Fruit fly (Drosophila melanogaster) whole organism, wandering third instar larva: ENCODE results near the gene Anp.

Experiments used
- Abd-B ChIP-seq: fragments of >200 bp; optimal IDR thresholded peaks from 2 replicates; lab custom pipeline; 2017; ENCODE audit warnings: missing biosample characterization, missing genetic modification characterization
- CG32264 ChIP-seq: fragments of 200-800 bp; sonication (Bioruptor generic); optimal IDR thresholded peaks from 2 replicates; lab custom pipeline; 2016; ENCODE audit warnings: missing biosample characterization, missing genetic modification characterization
- CG9705 ChIP-seq: fragments of 200-800 bp; sonication (Bioruptor generic); optimal IDR thresholded peaks from 2 replicates; lab custom pipeline; 2018; ENCODE audit warnings: missing biosample characterization, mild to moderate bottlenecking, missing genetic modification characterization
- CrebA ChIP-seq: fragments of 200-800 bp; sonication (Bioruptor generic); optimal IDR thresholded peaks from 2 replicates; lab custom pipeline; 2016; ENCODE audit warnings: missing biosample characterization, mild to moderate bottlenecking, missing genetic modification characterization, borderline replicate concordance
- Dfd ChIP-seq: fragments of >200 bp; optimal IDR thresholded peaks from 2 replicates; lab custom pipeline; 2017; ENCODE audit warnings: missing biosample characterization, missing genetic modification characterization
- Dif ChIP-seq: fragments of 200-275, 200-300 bp; sonication (Bioruptor generic); optimal IDR thresholded peaks from 2 replicates; lab custom pipeline; 2018; ENCODE audit warnings: missing biosample characterization, missing genetic modification characterization; ENCODE audit not compliant: partially characterized antibody
- GATAd ChIP-seq: sonication (Bioruptor generic); optimal IDR thresholded peaks from 2 replicates; lab custom pipeline; 2016; ENCODE audit warnings: missing biosample characterization, missing genetic modification characterization
- HLH106 ChIP-seq: fragments of 200-800 bp; optimal IDR thresholded peaks from 3 replicates; lab custom pipeline; 2019; ENCODE audit warnings: missing biosample characterization, mild to moderate bottlenecking, missing genetic modification characterization, moderate library complexity
- Hnf4 ChIP-seq: fragments of 200-800 bp; sonication (Bioruptor generic); optimal IDR thresholded peaks from 2 replicates; lab custom pipeline; 2016; ENCODE audit warnings: missing biosample characterization, mild to moderate bottlenecking, missing genetic modification characterization
- Hr78 ChIP-seq: fragments of >200 bp; optimal IDR thresholded peaks from 2 replicates; lab custom pipeline; 2017; ENCODE audit warnings: missing biosample characterization, missing genetic modification characterization
- Hr83 ChIP-seq: fragments of 200-300 bp; sonication (Bioruptor generic); optimal IDR thresholded peaks from 2 replicates; lab custom pipeline; 2016; ENCODE audit warnings: missing biosample characterization, mild to moderate bottlenecking, missing genetic modification characterization, moderate library complexity; ENCODE audit not compliant: poor library complexity, severe bottlenecking
- Jra ChIP-seq: sonication (Bioruptor generic); optimal IDR thresholded peaks from 2 replicates; lab custom pipeline; 2016; ENCODE audit warnings: missing biosample characterization, missing genetic modification characterization
- Mio ChIP-seq: sonication (Bioruptor generic); optimal IDR thresholded peaks from 2 replicates; lab custom pipeline; 2016; ENCODE audit warnings: missing biosample characterization, missing genetic modification characterization
- Myc ChIP-seq: fragments of >200 bp; optimal IDR thresholded peaks from 2 replicates; lab custom pipeline; 2017
- N ChIP-seq: fragments of >200 bp; optimal IDR thresholded peaks from 2 replicates; lab custom pipeline; 2018; ENCODE audit warnings: missing biosample characterization, missing external identifiers, missing genetic modification characterization
- OdsH ChIP-seq: fragments of 200-800 bp; sonication (Bioruptor generic); optimal IDR thresholded peaks from 2 replicates; lab custom pipeline; 2016; ENCODE audit warnings: missing biosample characterization, mild to moderate bottlenecking, missing genetic modification characterization
- Rel ChIP-seq, 2 experiments: fragments of 200-800 bp; sonication (Bioruptor generic) in 1 of 2; optimal IDR thresholded peaks; 2 replicates in 1 of 2; 3 replicates in 1 of 2; lab custom pipeline; 2016 to 2019; ENCODE audit warnings: mild to moderate bottlenecking in 2 of 2, missing biosample characterization in 2 of 2, missing genetic modification characterization in 2 of 2, moderate library complexity in 1 of 2
- Sp1 ChIP-seq: fragments of 200-800 bp; sonication (Bioruptor generic); optimal IDR thresholded peaks from 3 replicates; lab custom pipeline; 2019; ENCODE audit warnings: missing biosample characterization, mild to moderate bottlenecking, missing genetic modification characterization, moderate library complexity
- Vsx2 ChIP-seq: fragments of 200-300, 225-300 bp; sonication (Bioruptor generic); optimal IDR thresholded peaks from 2 replicates; lab custom pipeline; 2018; ENCODE audit warnings: missing biosample characterization, missing genetic modification characterization; ENCODE audit not compliant: partially characterized antibody
- br ChIP-seq: fragments of 200-800 bp; sonication (Bioruptor generic); optimal IDR thresholded peaks from 2 replicates; lab custom pipeline; 2016; ENCODE audit warnings: missing biosample characterization, missing genetic modification characterization
- brk ChIP-seq: fragments of 200-800 bp; sonication (Bioruptor generic); optimal IDR thresholded peaks from 2 replicates; lab custom pipeline; 2016; ENCODE audit warnings: missing biosample characterization, mild to moderate bottlenecking, missing genetic modification characterization
- dl ChIP-seq, 2 experiments: fragments of 175-275, 200-275 bp in 1 of 2; fragments of 200-275 bp in 1 of 2; sonication (Bioruptor generic); optimal IDR thresholded peaks; lab custom pipeline; 2018; ENCODE audit warnings: mild to moderate bottlenecking in 2 of 2, missing biosample characterization in 2 of 2, missing genetic modification characterization in 2 of 2, moderate library complexity in 2 of 2; ENCODE audit not compliant: partially characterized antibody in 2 of 2, insufficient read depth in 1 of 2
- dmrt93B ChIP-seq: fragments of 200-800 bp; sonication (Bioruptor generic); optimal IDR thresholded peaks from 2 replicates; lab custom pipeline; 2018; ENCODE audit warnings: missing biosample characterization, mild to moderate bottlenecking, missing genetic modification characterization
- dsf ChIP-seq: sonication (Bioruptor generic); optimal IDR thresholded peaks from 2 replicates; lab custom pipeline; 2016; ENCODE audit warnings: missing biosample characterization, missing genetic modification characterization, borderline replicate concordance
- ey ChIP-seq: fragments of 200-800 bp; sonication (Bioruptor generic); optimal IDR thresholded peaks from 2 replicates; lab custom pipeline; 2016; ENCODE audit warnings: missing biosample characterization, missing genetic modification characterization
- foxo ChIP-seq, 2 experiments: fragments of 200-800 bp; sonication (Bioruptor generic); optimal IDR thresholded peaks; 2 replicates in 1 of 2; 3 replicates in 1 of 2; lab custom pipeline; 2016 to 2017; ENCODE audit warnings: missing biosample characterization in 2 of 2, missing genetic modification characterization in 2 of 2
- fru ChIP-seq: fragments of 200-800 bp; sonication (Bioruptor generic); optimal IDR thresholded peaks from 3 replicates; lab custom pipeline; 2016; ENCODE audit warnings: missing biosample characterization, mild to moderate bottlenecking, missing genetic modification characterization
- h ChIP-seq: fragments of 200-800 bp; sonication (Bioruptor generic); optimal IDR thresholded peaks from 3 replicates; lab custom pipeline; 2016; ENCODE audit warnings: missing biosample characterization, mild to moderate bottlenecking, missing genetic modification characterization
- jim ChIP-seq: fragments of 175-275, 200-325 bp; sonication (Bioruptor generic); optimal IDR thresholded peaks from 2 replicates; lab custom pipeline; 2016; ENCODE audit warnings: missing biosample characterization, mild to moderate bottlenecking, missing genetic modification characterization
- lola ChIP-seq: fragments of >200 bp; optimal IDR thresholded peaks from 2 replicates; lab custom pipeline; 2017; ENCODE audit warnings: missing biosample characterization, missing genetic modification characterization
- pan ChIP-seq: fragments of >200 bp; optimal IDR thresholded peaks from 2 replicates; lab custom pipeline; 2017
- psq ChIP-seq: fragments of 200-800 bp; sonication (Bioruptor generic); optimal IDR thresholded peaks from 3 replicates; lab custom pipeline; 2017; ENCODE audit warnings: missing biosample characterization, mild to moderate bottlenecking, missing genetic modification characterization, moderate library complexity
- rgr ChIP-seq: fragments of 200-800 bp; sonication (Bioruptor generic); optimal IDR thresholded peaks from 3 replicates; lab custom pipeline; 2016; ENCODE audit warnings: missing biosample characterization, mild to moderate bottlenecking, missing genetic modification characterization
- sage ChIP-seq: fragments of 200-800 bp; sonication (Bioruptor generic); optimal IDR thresholded peaks from 2 replicates; lab custom pipeline; 2016; ENCODE audit warnings: missing biosample characterization, mild to moderate bottlenecking, missing genetic modification characterization
- sv ChIP-seq: fragments of 200-800 bp; sonication (Bioruptor generic); optimal IDR thresholded peaks from 3 replicates; lab custom pipeline; 2016; ENCODE audit warnings: missing biosample characterization, missing genetic modification characterization
- tai ChIP-seq: sonication (Bioruptor generic); optimal IDR thresholded peaks from 2 replicates; lab custom pipeline; 2016; ENCODE audit warnings: missing biosample characterization, missing genetic modification characterization
- usp ChIP-seq: fragments of >200 bp; optimal IDR thresholded peaks from 2 replicates; lab custom pipeline; 2017; ENCODE audit warnings: missing biosample characterization, missing genetic modification characterization
- woc ChIP-seq: sonication (Bioruptor generic); optimal IDR thresholded peaks from 2 replicates; lab custom pipeline; 2016; ENCODE audit warnings: missing biosample characterization, mild to moderate bottlenecking, missing genetic modification characterization

Anp gene

dm6 chr3R:30256233-30256632 lies 46.5 kb downstream of the Anp start:
- TF ChIP-seq Dfd (no peak), dmrt93B (GFP tag; lab: Kevin White, UChicago) (peak; percentile 26), Hnf4 (GFP tag; lab: Kevin White, UChicago) (no peak), HLH106 (tag; lab: Kevin White, UChicago) (peak; percentile 66), Mio (GFP tag; lab: Kevin White, UChicago) (no peak), brk (GFP tag; lab: Kevin White, UChicago) (no peak), OdsH (GFP tag; lab: Kevin White, UChicago) (peak; percentile 29), woc (GFP tag; lab: Kevin White, UChicago) (no peak), Hr83 (no peak), ey (GFP tag; lab: Kevin White, UChicago) (no peak), Myc (lab: Kevin White, UChicago) (no peak), psq (no peak), GATAd (no peak), tai (GFP tag; lab: Kevin White, UChicago) (no peak), jim (GFP tag; lab: Kevin White, UChicago) (no peak), sage (GFP tag; lab: Kevin White, UChicago) (no peak), br (GFP tag; lab: Kevin White, UChicago) (peak; percentile 14), Dif (GFP tag; lab: Kevin White, UChicago) (no peak), Hr78 (no peak), CG9705 (GFP tag; lab: Kevin White, UChicago) (no peak), h (GFP tag; lab: Kevin White, UChicago) (peak; percentile 71), N (GFP tag; lab: Kevin White, UChicago) (no peak), Sp1 (peak; percentile 59), dl (GFP tag; optimal IDR thresholded peaks at IDR 0.05; lab: Kevin White, UChicago; ENCODE audit: insufficient read depth in 1 of 2, partially characterized antibody in 2 of 2) (no peak), usp (no peak), sv (GFP tag; lab: Kevin White, UChicago) (no peak), rgr (GFP tag; lab: Kevin White, UChicago) (peak; percentile 43), Rel (GFP tag; optimal IDR thresholded peaks at IDR 0.05; lab: Kevin White, UChicago) (no peak), Rel (tag; optimal IDR thresholded peaks at IDR 0.05; lab: Kevin White, UChicago) (no peak), dsf (GFP tag; lab: Kevin White, UChicago) (no peak), fru (GFP tag; lab: Kevin White, UChicago) (peak; percentile 21), CG32264 (GFP tag; lab: Kevin White, UChicago) (no peak), Jra (GFP tag; lab: Kevin White, UChicago) (no peak), lola (GFP tag; lab: Kevin White, UChicago) (no peak), Vsx2 (GFP tag; lab: Kevin White, UChicago) (no peak), foxo (GFP tag; optimal IDR thresholded peaks at IDR 0.05; lab: Kevin White, UChicago) (peak in 1 of 2 experiments; percentile 39), pan (lab: Kevin White, UChicago) (no peak), Abd-B (GFP tag; lab: Kevin White, UChicago) (no peak), CrebA (GFP tag; lab: Kevin White, UChicago) (no peak)

- TF ChIP-seq N (GFP tag; lab: Kevin White, UChicago) (no peak), woc (GFP tag; lab: Kevin White, UChicago) (peak; percentile 83), dmrt93B (GFP tag; lab: Kevin White, UChicago) (peak; percentile 63), Sp1 (peak; percentile 86), rgr (GFP tag; lab: Kevin White, UChicago) (peak; percentile 91), ey (GFP tag; lab: Kevin White, UChicago) (peak; percentile 86), Rel (GFP tag; optimal IDR thresholded peaks at IDR 0.05; lab: Kevin White, UChicago) (peak; percentile 70), Rel (tag; optimal IDR thresholded peaks at IDR 0.05; lab: Kevin White, UChicago) (peak; percentile 49), sage (GFP tag; lab: Kevin White, UChicago) (peak; percentile 78), Mio (GFP tag; lab: Kevin White, UChicago) (no peak), foxo (GFP tag; optimal IDR thresholded peaks at IDR 0.05; lab: Kevin White, UChicago) (peak in 1 of 2 experiments; percentile 92), brk (GFP tag; lab: Kevin White, UChicago) (peak; percentile 82), sv (GFP tag; lab: Kevin White, UChicago) (no peak), h (GFP tag; lab: Kevin White, UChicago) (peak; percentile 96), Hr78 (no peak), dsf (GFP tag; lab: Kevin White, UChicago) (peak; percentile 23), Jra (GFP tag; lab: Kevin White, UChicago) (peak; percentile 79), Hnf4 (GFP tag; lab: Kevin White, UChicago) (peak; percentile 88), jim (GFP tag; lab: Kevin White, UChicago) (no peak), fru (GFP tag; lab: Kevin White, UChicago) (peak; percentile 96), psq (peak; percentile 89), CrebA (GFP tag; lab: Kevin White, UChicago) (peak; percentile 74), CG32264 (GFP tag; lab: Kevin White, UChicago) (no peak), br (GFP tag; lab: Kevin White, UChicago) (peak; percentile 87), OdsH (GFP tag; lab: Kevin White, UChicago) (peak; percentile 93), HLH106 (tag; lab: Kevin White, UChicago) (peak; percentile 94)
Observed at dm6 chr3R:30257588-30257987, 47.8 kb downstream of the Anp start.
